Worm (Caenorhabditis elegans) whole organism, L3 larva: ENCODE measurements around the gene C24A8.5.

Experiments
- ama-1 ChIP-seq: fragments of 150-350 bp; optimal IDR thresholded peaks from 2 replicates; lab custom pipeline; 2018
- elt-2 ChIP-seq: sonication (generic microtip); optimal IDR thresholded peaks from 2 replicates; lab custom pipeline; 2016; ENCODE audit warnings: missing genetic modification reagents, mild to moderate bottlenecking, missing genetic modification characterization, missing compliant biosample characterization
- fkh-10 ChIP-seq: sonication (generic microtip); optimal IDR thresholded peaks from 2 replicates; lab custom pipeline; 2017; ENCODE audit warnings: missing biosample characterization, missing genetic modification reagents, missing genetic modification characterization
- fos-1 ChIP-seq: fragments of 150-350 bp; optimal IDR thresholded peaks from 2 replicates; lab custom pipeline; 2014; ENCODE audit warnings: missing biosample characterization, missing genetic modification characterization
- lin-15B ChIP-seq: fragments of 150-350 bp; optimal IDR thresholded peaks from 2 replicates; lab custom pipeline; 2014; ENCODE audit warnings: missing biosample characterization, missing genetic modification characterization
- lin-39 ChIP-seq: fragments of 150-350 bp; optimal IDR thresholded peaks from 2 replicates; lab custom pipeline; 2018; ENCODE audit warnings: missing biosample characterization, missing genetic modification reagents, missing genetic modification characterization
- nfya-1 ChIP-seq: sonication (generic microtip); optimal IDR thresholded peaks from 2 replicates; lab custom pipeline; 2017; ENCODE audit warnings: missing genetic modification characterization, mild to moderate bottlenecking, missing compliant biosample characterization, antibody characterized with exemption, moderate library complexity; ENCODE audit not compliant: insufficient read depth
- nhr-12 ChIP-seq: fragments of 150-350 bp; optimal IDR thresholded peaks from 2 replicates; lab custom pipeline; 2014; ENCODE audit warnings: missing biosample characterization, missing genetic modification characterization
- nhr-76 ChIP-seq: fragments of 150-350 bp; sonication (generic microtip); optimal IDR thresholded peaks from 5 replicates; lab custom pipeline; 2014; ENCODE audit warnings: missing biosample characterization, missing genetic modification characterization
- pha-4 ChIP-seq: fragments of 150-350 bp; optimal IDR thresholded peaks from 2 replicates; lab custom pipeline; 2014; ENCODE audit warnings: missing biosample characterization, missing genetic modification reagents, missing genetic modification characterization
- skn-1 ChIP-seq: fragments of 150-350 bp; optimal IDR thresholded peaks from 2 replicates; lab custom pipeline; 2014; ENCODE audit warnings: missing biosample characterization, missing genetic modification characterization
- snpc-4 ChIP-seq: fragments of 150-350 bp; optimal IDR thresholded peaks from 2 replicates; lab custom pipeline; 2014; ENCODE audit warnings: missing biosample characterization, missing genetic modification characterization
- ztf-11 ChIP-seq: fragments of 150-350 bp; optimal IDR thresholded peaks from 2 replicates; lab custom pipeline; 2014; ENCODE audit warnings: missing biosample characterization, missing genetic modification characterization

- no peak for TF ChIP-seq nhr-12 (tag; lab: Kevin White, UChicago)
- no peak for TF ChIP-seq ztf-11 (tag; lab: Kevin White, UChicago)
- TF ChIP-seq nfya-1 (tag; lab: Kevin White, UChicago) = no peak
- TF ChIP-seq elt-2 (tag; lab: Kevin White, UChicago) = no peak
- no peak for TF ChIP-seq lin-15B (tag; lab: Kevin White, UChicago)
- no peak for TF ChIP-seq ama-1 (lab: Kevin White, UChicago)
- TF ChIP-seq lin-39 (tag; lab: Kevin White, UChicago) = no peak
- no peak for TF ChIP-seq pha-4 (tag; lab: Kevin White, UChicago)
- TF ChIP-seq nhr-76 = no peak
- TF ChIP-seq skn-1 (tag; lab: Kevin White, UChicago) = no peak
- no peak for TF ChIP-seq fkh-10 (GFP tag; lab: Kevin White, UChicago)
- TF ChIP-seq snpc-4 (tag; lab: Kevin White, UChicago) = no peak
- TF ChIP-seq fos-1 (tag; lab: Kevin White, UChicago) = no peak
These were observed 25.5 kb downstream of the C24A8.5 start for ce11 chrX:4303200-4303599.
